Fruit fly (Drosophila melanogaster) Kc167 (cell line): Measurements from ENCODE around the gene MED10.

Experiments used
- psq ChIP-seq: fragments of >200 bp; optimal IDR thresholded peaks from 2 replicates; lab custom pipeline; 2017; ENCODE audit warnings: missing external identifiers
- ttk ChIP-seq: sonication (Bioruptor generic); optimal IDR thresholded peaks from 2 replicates; lab custom pipeline; 2017; ENCODE audit warnings: missing external identifiers

dm6 chr3L:16196588-16197183 is 35.2 kb upstream of the MED10 start:
- TF ChIP-seq psq (lab: Kevin White, UChicago) (no peak), ttk (no peak)
